2 fruit fly cellular contexts compared by ENCODE assay signal in genomic region chr3L:22465486-22466402, dm6.
A peak's percentile ranks its signal among the peaks of the same experiment; 100 is the strongest.
TF ChIP-seq lines count a peak whose summit lies in the region.

TSS of gene CG11438 (plus strand) at chr3L:22465619.

TF ChIP-seq in whole organism, embryonic, 481 proteins besides CTCF, POLR2A, EP300 and RAD21 (continued from another document and continues in another):
- TF ChIP-seq CG13775 (GFP tag; optimal IDR thresholded peaks at IDR 0.05; lab: Kevin White, UChicago): no peak
- no peak for TF ChIP-seq emc (GFP tag; optimal IDR thresholded peaks at IDR 0.05; lab: Kevin White, UChicago)
- no peak for TF ChIP-seq CG32532 (GFP tag; IDR thresholded peaks at IDR 0.05; lab: Robert Waterston, UW)
- no peak for TF ChIP-seq Xrp1 (GFP tag; IDR thresholded peaks at IDR 0.05; lab: Robert Waterston, UW)
- peak; percentile 23 for TF ChIP-seq CG2678 (tag; optimal IDR thresholded peaks at IDR 0.05; lab: Kevin White, UChicago)
- no peak for TF ChIP-seq grn (GFP tag; optimal IDR thresholded peaks at IDR 0.05; lab: Kevin White, UChicago)
- TF ChIP-seq B-H2 (GFP tag; optimal IDR thresholded peaks at IDR 0.05; lab: Kevin White, UChicago): no peak
- no peak for TF ChIP-seq CG1647 (GFP tag; optimal IDR thresholded peaks at IDR 0.05; lab: Kevin White, UChicago)
- no peak for TF ChIP-seq vvl (GFP tag; IDR thresholded peaks at IDR 0.05; lab: Robert Waterston, UW)
- TF ChIP-seq Eip74EF (GFP tag; optimal IDR thresholded peaks at IDR 0.05; lab: Kevin White, UChicago): no peak
- TF ChIP-seq vnd (GFP tag; IDR thresholded peaks at IDR 0.05; lab: Robert Waterston, UW; ENCODE audit: partially characterized antibody): no peak
- TF ChIP-seq CG15269 (tag; optimal IDR thresholded peaks at IDR 0.05; lab: Kevin White, UChicago): peak; percentile 7
- no peak for TF ChIP-seq CG12299 (tag; optimal IDR thresholded peaks at IDR 0.05; lab: Kevin White, UChicago)
- TF ChIP-seq Adf1 (GFP tag; IDR thresholded peaks at IDR 0.05; lab: Robert Waterston, UW): no peak
- no peak for TF ChIP-seq luna (GFP tag; optimal IDR thresholded peaks at IDR 0.05; lab: Kevin White, UChicago)
- no peak for TF ChIP-seq amos (GFP tag; IDR thresholded peaks at IDR 0.05; lab: Robert Waterston, UW; ENCODE audit: partially characterized antibody)
- TF ChIP-seq al (GFP tag; IDR thresholded peaks at IDR 0.05; lab: Robert Waterston, UW): no peak
- no peak for TF ChIP-seq Nf-YB (GFP tag; optimal IDR thresholded peaks at IDR 0.05; lab: Kevin White, UChicago)
- no peak for TF ChIP-seq nau (GFP tag; optimal IDR thresholded peaks at IDR 0.05; lab: Kevin White, UChicago)
- TF ChIP-seq CG7745 (tag; optimal IDR thresholded peaks at IDR 0.05; lab: Kevin White, UChicago): no peak
- TF ChIP-seq cato (GFP tag; optimal IDR thresholded peaks at IDR 0.05; lab: Kevin White, UChicago; ENCODE audit: borderline replicate concordance): no peak
- TF ChIP-seq Fer1 (GFP tag; optimal IDR thresholded peaks at IDR 0.05; lab: Kevin White, UChicago): peak; percentile 5
- TF ChIP-seq CG18476 (GFP tag; optimal IDR thresholded peaks at IDR 0.05; lab: Kevin White, UChicago): no peak
- no peak for TF ChIP-seq CG10274 (GFP tag; optimal IDR thresholded peaks at IDR 0.05; lab: Kevin White, UChicago)
- TF ChIP-seq D19A (tag; optimal IDR thresholded peaks at IDR 0.05; lab: Kevin White, UChicago): no peak
- no peak for TF ChIP-seq CG4617 (GFP tag; optimal IDR thresholded peaks at IDR 0.05; lab: Kevin White, UChicago; ENCODE audit: borderline replicate concordance)
- TF ChIP-seq abd-A (tag; optimal IDR thresholded peaks at IDR 0.05; lab: Kevin White, UChicago): peak; percentile 20
- no peak for TF ChIP-seq nerfin-2 (GFP tag; IDR thresholded peaks at IDR 0.05; lab: Robert Waterston, UW; ENCODE audit: partially characterized antibody)
- peak; percentile 62 for TF ChIP-seq sens (GFP tag; lab: Kevin White, UChicago)
- TF ChIP-seq HmgZ (tag; optimal IDR thresholded peaks at IDR 0.05; lab: Kevin White, UChicago): no peak
- TF ChIP-seq CG30403 (GFP tag; optimal IDR thresholded peaks at IDR 0.05; lab: Kevin White, UChicago): no peak
- TF ChIP-seq mirr (GFP tag; optimal IDR thresholded peaks at IDR 0.05; lab: Kevin White, UChicago): no peak
- no peak for TF ChIP-seq ken (GFP tag; IDR thresholded peaks at IDR 0.05; lab: Robert Waterston, UW)
- 0 out of 2 replicates have a peak, but pooled peaks have one; percentile 23 for TF ChIP-seq CG9932 (GFP tag; IDR thresholded peaks at IDR 0.05; lab: Robert Waterston, UW)
- TF ChIP-seq sna (GFP tag; IDR thresholded peaks at IDR 0.05; lab: Robert Waterston, UW; ENCODE audit: partially characterized antibody): no peak
- TF ChIP-seq scrt (GFP tag; optimal IDR thresholded peaks at IDR 0.05; lab: Kevin White, UChicago): no peak
- no peak for TF ChIP-seq zen2 (GFP tag; IDR thresholded peaks at IDR 0.05; lab: Robert Waterston, UW; ENCODE audit: partially characterized antibody)
- TF ChIP-seq CG11504 (tag; optimal IDR thresholded peaks at IDR 0.05; lab: Kevin White, UChicago): no peak
- TF ChIP-seq zf30C (GFP tag; optimal IDR thresholded peaks at IDR 0.05; lab: Kevin White, UChicago): no peak
- no peak for TF ChIP-seq hkb (optimal IDR thresholded peaks at IDR 0.05; lab: Kevin White, UChicago)
- no peak for TF ChIP-seq hkb (GFP tag; IDR thresholded peaks at IDR 0.05; lab: Robert Waterston, UW)
- TF ChIP-seq Stat92E (GFP tag; optimal IDR thresholded peaks at IDR 0.05; lab: Kevin White, UChicago): no peak
- no peak for TF ChIP-seq CG10366 (GFP tag; IDR thresholded peaks at IDR 0.05; lab: Robert Waterston, UW)
- no peak for TF ChIP-seq CG17359 (tag; optimal IDR thresholded peaks at IDR 0.05; lab: Kevin White, UChicago)
- TF ChIP-seq aop (GFP tag; IDR thresholded peaks at IDR 0.05; lab: Robert Waterston, UW): no peak
- TF ChIP-seq CG16779 (GFP tag; IDR thresholded peaks at IDR 0.05; lab: Robert Waterston, UW): no peak
- no peak for TF ChIP-seq CG14441 (GFP tag; IDR thresholded peaks at IDR 0.05; lab: Robert Waterston, UW)
- TF ChIP-seq Hsf (GFP tag; optimal IDR thresholded peaks at IDR 0.05; lab: Kevin White, UChicago): no peak
- TF ChIP-seq fd64A (GFP tag; optimal IDR thresholded peaks at IDR 0.05; lab: Kevin White, UChicago): no peak
- TF ChIP-seq Kr (GFP tag; optimal IDR thresholded peaks at IDR 0.05; lab: Kevin White, UChicago): no peak
- 0 out of 3 replicates have a peak, but pooled peaks have one; percentile 7 for TF ChIP-seq otp (GFP tag; IDR thresholded peaks at IDR 0.05; lab: Robert Waterston, UW)
- no peak for TF ChIP-seq ttk (GFP tag; IDR thresholded peaks at IDR 0.05; lab: Robert Waterston, UW)
- no peak for TF ChIP-seq CG17361 (GFP tag; IDR thresholded peaks at IDR 0.05; lab: Robert Waterston, UW)
- TF ChIP-seq Ptx1 (GFP tag; IDR thresholded peaks at IDR 0.05; lab: Robert Waterston, UW): no peak
- TF ChIP-seq sisA (GFP tag; IDR thresholded peaks at IDR 0.05; lab: Robert Waterston, UW): no peak
- TF ChIP-seq CG17328 (GFP tag; IDR thresholded peaks at IDR 0.05; lab: Robert Waterston, UW): no peak
- TF ChIP-seq usp (GFP tag; optimal IDR thresholded peaks at IDR 0.05; lab: Kevin White, UChicago): no peak
- TF ChIP-seq fd3F (GFP tag; optimal IDR thresholded peaks at IDR 0.05; lab: Kevin White, UChicago): no peak
- TF ChIP-seq Antp (GFP tag; optimal IDR thresholded peaks at IDR 0.05; lab: Kevin White, UChicago): no peak
- TF ChIP-seq Asciz (GFP tag; optimal IDR thresholded peaks at IDR 0.05; lab: Kevin White, UChicago): no peak
- TF ChIP-seq ab (GFP tag; optimal IDR thresholded peaks at IDR 0.05; lab: Kevin White, UChicago): no peak
- TF ChIP-seq danr (GFP tag; IDR thresholded peaks at IDR 0.05; lab: Robert Waterston, UW): no peak
- TF ChIP-seq CG12071 (GFP tag; optimal IDR thresholded peaks at IDR 0.05; lab: Kevin White, UChicago): no peak
- no peak for TF ChIP-seq CG13123 (GFP tag; optimal IDR thresholded peaks at IDR 0.05; lab: Kevin White, UChicago)
- TF ChIP-seq ATbp (GFP tag; optimal IDR thresholded peaks at IDR 0.05; lab: Kevin White, UChicago): peak; percentile 39
- TF ChIP-seq CG10147 (GFP tag; optimal IDR thresholded peaks at IDR 0.05; lab: Kevin White, UChicago): no peak
- TF ChIP-seq CG3281 (GFP tag; optimal IDR thresholded peaks at IDR 0.05; lab: Kevin White, UChicago): peak; percentile 17
- TF ChIP-seq oc (tag; optimal IDR thresholded peaks at IDR 0.05; lab: Kevin White, UChicago): peak; percentile 22
- no peak for TF ChIP-seq caup (GFP tag; optimal IDR thresholded peaks at IDR 0.05; lab: Kevin White, UChicago; ENCODE audit: severe bottlenecking)

TF ChIP-seq in whole organism, prepupa, 60 proteins besides CTCF, POLR2A, EP300 and RAD21 (continued from another document):
- no peak for TF ChIP-seq spab (GFP tag; optimal IDR thresholded peaks at IDR 0.05; lab: Kevin White, UChicago)
- no peak for TF ChIP-seq CG16779 (tag; optimal IDR thresholded peaks at IDR 0.05; lab: Kevin White, UChicago)
- TF ChIP-seq Hr4 (GFP tag; optimal IDR thresholded peaks at IDR 0.05; lab: Kevin White, UChicago): no peak
- no peak for TF ChIP-seq CG8319 (GFP tag; optimal IDR thresholded peaks at IDR 0.05; lab: Kevin White, UChicago)
TF ChIP-seq in whole organism, prepupa: peak in this region for 10.
